Worm (Caenorhabditis elegans): Measurements from ENCODE around the gene grd-5.

DNA sequence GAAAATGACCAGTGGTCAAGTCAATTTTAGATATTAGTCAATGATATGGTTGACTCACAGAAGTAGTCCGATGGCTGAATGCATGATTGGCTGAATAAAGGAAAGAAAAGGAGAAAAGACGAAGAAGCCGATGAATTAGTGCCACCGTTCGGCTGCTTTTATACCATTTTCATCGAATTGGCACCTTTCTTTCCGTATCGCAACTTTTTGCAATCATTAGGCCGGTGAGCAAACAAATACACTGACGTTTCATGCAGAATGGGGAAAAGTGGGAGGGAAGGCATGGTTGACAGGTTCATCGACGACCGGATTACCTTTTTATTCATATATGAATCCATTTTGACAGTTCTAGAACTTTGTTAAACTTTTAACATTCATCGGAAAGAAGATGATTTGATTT, 2.4 kb downstream of the grd-5 start, which contains the start of gene idpc-2:
- no peak for TF ChIP-seq snpc-4 (tag; optimal IDR thresholded peaks at IDR 0.05)
- no peak for TF ChIP-seq skn-1 (tag; optimal IDR thresholded peaks at IDR 0.05)
- TF ChIP-seq nhr-11 (tag; optimal IDR thresholded peaks at IDR 0.05), result no peak
- TF ChIP-seq pha-4 (tag; optimal IDR thresholded peaks at IDR 0.05), result no peak
- no peak for TF ChIP-seq fkh-10 (GFP tag; optimal IDR thresholded peaks at IDR 0.05)
- no peak for TF ChIP-seq ceh-82 (tag; optimal IDR thresholded peaks at IDR 0.05)
- TF ChIP-seq nhr-12 (tag; optimal IDR thresholded peaks at IDR 0.05), result no peak
- TF ChIP-seq nhr-77 (tag; optimal IDR thresholded peaks at IDR 0.05), result no peak
- TF ChIP-seq sea-2 (GFP tag; optimal IDR thresholded peaks at IDR 0.05), result no peak
- TF ChIP-seq elt-2 (tag; optimal IDR thresholded peaks at IDR 0.05), result no peak

Data from whole organism, L3 larva.